Fruit fly (Drosophila melanogaster) whole organism, embryonic: Measurements from ENCODE around the gene Cnot4.

Experiments used
- Ada2b ChIP-seq: fragments of 200-800 bp; sonication (Bioruptor generic); IDR thresholded peaks from 2 replicates; pipeline ENCODE4 v1.3.6; 2022; ENCODE audit warnings: missing biosample characterization, missing genetic modification characterization
- Bgb ChIP-seq: fragments of 200-800 bp; sonication (Bioruptor generic); IDR thresholded peaks from 2 replicates; pipeline ENCODE4 v1.3.6; 2022; ENCODE audit warnings: missing biosample characterization, missing genetic modification characterization; ENCODE audit not compliant: partially characterized antibody
- CG10959 ChIP-seq: fragments of 200-800 bp; sonication (Bioruptor generic); IDR thresholded peaks from 2 replicates; pipeline ENCODE4 v1.3.6; 2022; ENCODE audit warnings: missing biosample characterization, missing genetic modification characterization
- CG11247 ChIP-seq: fragments of 200-800 bp; sonication (Bioruptor generic); IDR thresholded peaks from 2 replicates; pipeline ENCODE4 v1.3.6; 2022; ENCODE audit warnings: missing biosample characterization, missing genetic modification characterization
- CG12299 ChIP-seq: fragments of 200-800 bp; sonication (Bioruptor generic); optimal IDR thresholded peaks from 2 replicates; lab custom pipeline; 2018; ENCODE audit warnings: missing biosample characterization, mild to moderate bottlenecking, missing genetic modification characterization
- CG12744 ChIP-seq: fragments of 200-800 bp; sonication (Bioruptor generic); optimal IDR thresholded peaks from 2 replicates; lab custom pipeline; 2016; ENCODE audit warnings: missing biosample characterization, missing genetic modification characterization
- CG14441 ChIP-seq: fragments of 200-800 bp; sonication (Bioruptor generic); IDR thresholded peaks from 2 replicates; pipeline ENCODE4 v1.3.6; 2022; ENCODE audit warnings: missing biosample characterization, missing genetic modification characterization
- CG1529 ChIP-seq: fragments of 200-800 bp; sonication (Bioruptor generic); optimal IDR thresholded peaks from 3 replicates; lab custom pipeline; 2018; ENCODE audit warnings: missing biosample characterization, missing genetic modification characterization
- CG17186 ChIP-seq: fragments of 200-800 bp; sonication (Bioruptor generic); optimal IDR thresholded peaks from 3 replicates; lab custom pipeline; 2017; ENCODE audit warnings: missing biosample characterization, missing genetic modification reagents, missing genetic modification characterization
- CG17359 ChIP-seq: fragments of 200-800 bp; sonication (Bioruptor generic); optimal IDR thresholded peaks from 3 replicates; lab custom pipeline; 2018; ENCODE audit warnings: missing biosample characterization, mild to moderate bottlenecking, missing genetic modification characterization, moderate library complexity
- CG17912 ChIP-seq: fragments of 200-800 bp; sonication (Bioruptor generic); optimal IDR thresholded peaks from 2 replicates; lab custom pipeline; 2018; ENCODE audit warnings: missing biosample characterization, mild to moderate bottlenecking, missing genetic modification characterization
- CG2889 ChIP-seq: fragments of 200-800 bp; sonication (Bioruptor generic); IDR thresholded peaks from 3 replicates; pipeline ENCODE4 v1.3.6; 2022; ENCODE audit warnings: missing biosample characterization, missing genetic modification characterization
- CG3065 ChIP-seq: fragments of 200-800 bp; sonication (Bioruptor generic); optimal IDR thresholded peaks from 2 replicates; lab custom pipeline; 2016; ENCODE audit warnings: missing biosample characterization, missing genetic modification characterization
- CG3281 ChIP-seq: fragments of 200-800 bp; sonication (Bioruptor generic); optimal IDR thresholded peaks from 3 replicates; lab custom pipeline; 2017; ENCODE audit warnings: missing biosample characterization, mild to moderate bottlenecking, missing genetic modification characterization
- CG3407 ChIP-seq: fragments of 200-800 bp; sonication (Bioruptor generic); optimal IDR thresholded peaks from 2 replicates; lab custom pipeline; 2018; ENCODE audit warnings: missing biosample characterization, mild to moderate bottlenecking, missing genetic modification characterization
- CG4730 ChIP-seq: fragments of 200-800 bp; sonication (Bioruptor generic); IDR thresholded peaks from 2 replicates; pipeline ENCODE4 v1.3.6; 2022; ENCODE audit warnings: missing biosample characterization, missing genetic modification characterization
- CG5953 ChIP-seq: fragments of 200-800 bp; sonication (Bioruptor generic); IDR thresholded peaks from 2 replicates; pipeline ENCODE4 v1.3.6; 2022; ENCODE audit warnings: missing biosample characterization, missing genetic modification characterization
- CG6654 ChIP-seq: fragments of 200-800 bp; sonication (Bioruptor generic); optimal IDR thresholded peaks from 2 replicates; lab custom pipeline; 2017; ENCODE audit warnings: missing biosample characterization, mild to moderate bottlenecking, missing genetic modification characterization
- CG8281 ChIP-seq: fragments of 200-800 bp; sonication (Bioruptor generic); optimal IDR thresholded peaks from 2 replicates; lab custom pipeline; 2018; ENCODE audit warnings: missing biosample characterization, mild to moderate bottlenecking, missing genetic modification characterization, moderate library complexity
- CG8478 ChIP-seq: fragments of >200 bp; optimal IDR thresholded peaks from 2 replicates; lab custom pipeline; 2018
- CG8765 ChIP-seq: fragments of 200-800 bp; sonication (Bioruptor generic); IDR thresholded peaks from 2 replicates; pipeline ENCODE4 v1.3.6; 2022; ENCODE audit warnings: missing biosample characterization, missing genetic modification characterization
- CG9215 ChIP-seq: fragments of 200-800 bp; sonication (Bioruptor generic); IDR thresholded peaks from 2 replicates; pipeline ENCODE4 v1.3.6; 2022; ENCODE audit warnings: missing biosample characterization, missing genetic modification characterization
- Chrac-16 ChIP-seq: fragments of 200-800 bp; sonication (Bioruptor generic); optimal IDR thresholded peaks from 3 replicates; lab custom pipeline; 2016; ENCODE audit warnings: missing biosample characterization, missing genetic modification characterization
- D ChIP-seq, 2 experiments: fragments of 200-800 bp in 1 of 2; fragments of >200 bp in 1 of 2; sonication (Bioruptor generic) in 1 of 2; optimal IDR thresholded peaks; 2 replicates in 1 of 2; 3 replicates in 1 of 2; lab custom pipeline; 2017; ENCODE audit warnings: mild to moderate bottlenecking in 1 of 2, missing biosample characterization in 1 of 2, missing genetic modification characterization in 1 of 2, missing genetic modification reagents in 1 of 2
- Dref ChIP-seq: fragments of 200-800 bp; sonication (Bioruptor generic); IDR thresholded peaks from 2 replicates; pipeline ENCODE4 v1.3.6; 2022; ENCODE audit warnings: missing biosample characterization, missing genetic modification characterization
- ERR ChIP-seq: fragments of 200-800 bp; sonication (Bioruptor generic); optimal IDR thresholded peaks from 2 replicates; lab custom pipeline; 2016; ENCODE audit warnings: missing biosample characterization, missing genetic modification characterization
- Ets65A ChIP-seq: fragments of 200-800 bp; sonication (Bioruptor generic); peaks from one replicate; lab custom pipeline; 2016; ENCODE audit warnings: missing biosample characterization, missing genetic modification characterization
- HmgD ChIP-seq: fragments of 200-800 bp; sonication (Bioruptor generic); optimal IDR thresholded peaks from 3 replicates; lab custom pipeline; 2016; ENCODE audit warnings: missing biosample characterization, missing genetic modification characterization
- MBD-R2 ChIP-seq: fragments of 200-800 bp; sonication (Bioruptor generic); IDR thresholded peaks from 2 replicates; pipeline ENCODE4 v1.3.6; 2022; ENCODE audit warnings: missing biosample characterization, missing genetic modification characterization
- Nf-YC ChIP-seq: fragments of 200-800 bp; optimal IDR thresholded peaks from 3 replicates; lab custom pipeline; 2019; ENCODE audit warnings: missing biosample characterization, mild to moderate bottlenecking, missing genetic modification characterization, moderate library complexity
- Ptx1 ChIP-seq: fragments of 200-800 bp; sonication (Bioruptor generic); IDR thresholded peaks from 2 replicates; pipeline ENCODE4 v1.3.6; 2022; ENCODE audit warnings: missing biosample characterization, missing genetic modification characterization
- Sry-δ ChIP-seq: fragments of 200-800 bp; sonication (Bioruptor generic); optimal IDR thresholded peaks from 2 replicates; lab custom pipeline; 2016; ENCODE audit warnings: missing biosample characterization, missing genetic modification characterization
- Vsx1 ChIP-seq: fragments of 200-800 bp; sonication (Bioruptor generic); optimal IDR thresholded peaks from 2 replicates; lab custom pipeline; 2017; ENCODE audit warnings: missing biosample characterization, mild to moderate bottlenecking, missing genetic modification characterization, missing genetic modification reagents
- ash1 ChIP-seq: fragments of 200-800 bp; sonication (Bioruptor generic); optimal IDR thresholded peaks from 2 replicates; lab custom pipeline; 2018; ENCODE audit warnings: missing biosample characterization, mild to moderate bottlenecking, missing genetic modification characterization
- ato ChIP-seq: fragments of 200-800 bp; sonication (Bioruptor generic); IDR thresholded peaks from 2 replicates; pipeline ENCODE4 v1.3.6; 2022; ENCODE audit warnings: missing biosample characterization, missing genetic modification characterization; ENCODE audit not compliant: partially characterized antibody
- bab2 ChIP-seq: fragments of 200-800 bp; sonication (Bioruptor generic); optimal IDR thresholded peaks from 2 replicates; lab custom pipeline; 2016; ENCODE audit warnings: missing biosample characterization, missing genetic modification characterization
- ci ChIP-seq: fragments of 200-800 bp; sonication (Bioruptor generic); IDR thresholded peaks from 3 replicates; pipeline ENCODE4 v1.3.6; 2022; ENCODE audit warnings: missing biosample characterization, missing genetic modification characterization
- fd96Cb ChIP-seq: fragments of 200-800 bp; sonication (Bioruptor generic); optimal IDR thresholded peaks from 2 replicates; lab custom pipeline; 2018; ENCODE audit warnings: missing biosample characterization, mild to moderate bottlenecking, missing genetic modification characterization, moderate library complexity
- gcm ChIP-seq: fragments of 200-800 bp; sonication (Bioruptor generic); optimal IDR thresholded peaks from 2 replicates; lab custom pipeline; 2019; ENCODE audit warnings: missing biosample characterization, mild to moderate bottlenecking, missing genetic modification characterization, moderate library complexity
- grn ChIP-seq: fragments of 200-800 bp; sonication (Bioruptor generic); optimal IDR thresholded peaks from 3 replicates; lab custom pipeline; 2017; ENCODE audit warnings: missing biosample characterization, missing genetic modification characterization
- her ChIP-seq: fragments of 200-800 bp; sonication (Bioruptor generic); optimal IDR thresholded peaks from 2 replicates; lab custom pipeline; 2016; ENCODE audit warnings: missing biosample characterization, missing genetic modification characterization
- hth ChIP-seq: fragments of >200 bp; optimal IDR thresholded peaks from 2 replicates; lab custom pipeline; 2017; ENCODE audit warnings: inconsistent platforms
- lilli ChIP-seq: fragments of 200-800 bp; sonication (Bioruptor generic); optimal IDR thresholded peaks from 3 replicates; lab custom pipeline; 2016; ENCODE audit warnings: missing biosample characterization, missing genetic modification characterization
- lov ChIP-seq, 2 experiments: fragments of 200-800 bp in 1 of 2; fragments of >200 bp in 1 of 2; sonication (Bioruptor generic) in 1 of 2; IDR thresholded peaks in 1 of 2; optimal IDR thresholded peaks in 1 of 2; 2 replicates in 1 of 2; 3 replicates in 1 of 2; pipeline versions ENCODE4 v1.3.6 to Lab custom; 2017 to 2022; ENCODE audit warnings: missing biosample characterization in 1 of 2, missing genetic modification characterization in 1 of 2
- mam ChIP-seq: fragments of 200-800 bp; sonication (Bioruptor generic); optimal IDR thresholded peaks from 3 replicates; lab custom pipeline; 2016; ENCODE audit warnings: missing biosample characterization, missing genetic modification characterization
- mirr ChIP-seq: fragments of 200-800 bp; sonication (Bioruptor generic); optimal IDR thresholded peaks from 3 replicates; lab custom pipeline; 2018; ENCODE audit warnings: missing biosample characterization, mild to moderate bottlenecking, missing genetic modification characterization
- shn ChIP-seq: fragments of 200-800 bp; sonication (Bioruptor generic); optimal IDR thresholded peaks from 3 replicates; lab custom pipeline; 2016; ENCODE audit warnings: missing biosample characterization, missing genetic modification characterization
- slbo ChIP-seq: fragments of 200-800 bp; sonication (Bioruptor generic); IDR thresholded peaks from 2 replicates; pipeline ENCODE4 v1.3.6; 2022; ENCODE audit warnings: missing biosample characterization, missing genetic modification characterization
- ssp ChIP-seq: fragments of 200-800 bp; sonication (Bioruptor generic); IDR thresholded peaks from 2 replicates; pipeline ENCODE4 v1.3.6; 2022; ENCODE audit warnings: missing biosample characterization, missing genetic modification characterization
- vfl ChIP-seq: fragments of 200-800 bp; sonication (Bioruptor generic); optimal IDR thresholded peaks from 2 replicates; lab custom pipeline; 2016; ENCODE audit warnings: missing biosample characterization, missing genetic modification characterization
- vvl ChIP-seq: fragments of 200-800 bp; sonication (Bioruptor generic); IDR thresholded peaks from 2 replicates; pipeline ENCODE4 v1.3.6; 2022; ENCODE audit warnings: missing biosample characterization, missing genetic modification characterization
- zfh2 ChIP-seq: fragments of 200-800 bp; sonication (Bioruptor generic); optimal IDR thresholded peaks from 2 replicates; lab custom pipeline; 2016; ENCODE audit warnings: missing biosample characterization, missing genetic modification characterization

Cnot4 gene

dm6 chr2L:10426534-10427048 lies 30.1 kb downstream of the Cnot4 start, which contains the start of the genes SmB and KdelR (continued):
- TF ChIP-seq CG14441 (GFP tag; lab: Robert Waterston, UW) (no peak), CG8478 (lab: Kevin White, UChicago) (no peak), CG4730 (GFP tag; lab: Robert Waterston, UW) (no peak), Ada2b (GFP tag; lab: Robert Waterston, UW) (no peak), vvl (GFP tag; lab: Robert Waterston, UW) (0 out of 2 replicates have a peak, but pooled peaks have one; percentile 6), CG2889 (GFP tag; lab: Robert Waterston, UW) (no peak), CG10959 (GFP tag; lab: Robert Waterston, UW) (no peak), CG8281 (tag; lab: Kevin White, UChicago) (no peak), CG11247 (GFP tag; lab: Robert Waterston, UW) (no peak), ERR (no peak), D (optimal IDR thresholded peaks at IDR 0.05; lab: Kevin White, UChicago) (no peak), D (GFP tag; optimal IDR thresholded peaks at IDR 0.05; lab: Kevin White, UChicago) (no peak), Sry-δ (GFP tag; lab: Kevin White, UChicago) (peak; percentile 89), CG3281 (no peak), gcm (GFP tag; lab: Kevin White, UChicago) (peak; percentile 40), CG1529 (GFP tag; lab: Kevin White, UChicago) (no peak), CG17186 (GFP tag; lab: Kevin White, UChicago) (peak; percentile 3), slbo (GFP tag; lab: Robert Waterston, UW) (peak; percentile 26; the same call in 1 of the 2 replicates), CG3065 (GFP tag; lab: Kevin White, UChicago) (no peak), ash1 (GFP tag; lab: Kevin White, UChicago) (no peak), CG8765 (no peak), vfl (GFP tag; lab: Kevin White, UChicago) (no peak), zfh2 (GFP tag; lab: Kevin White, UChicago) (no peak), Dref (GFP tag; lab: Robert Waterston, UW) (peak; percentile 80), CG9215 (GFP tag; lab: Robert Waterston, UW) (no peak), CG3407 (GFP tag; lab: Kevin White, UChicago) (no peak), mam (GFP tag; lab: Kevin White, UChicago) (no peak), MBD-R2 (peak; percentile 55), lilli (GFP tag; lab: Kevin White, UChicago) (peak; percentile 61), CG6654 (GFP tag; lab: Kevin White, UChicago) (no peak), hth (no peak), HmgD (GFP tag; lab: Kevin White, UChicago) (no peak), Vsx1 (GFP tag; lab: Kevin White, UChicago) (peak; percentile 69), mirr (GFP tag; lab: Kevin White, UChicago) (no peak), grn (GFP tag; lab: Kevin White, UChicago) (no peak), Bgb (GFP tag; lab: Robert Waterston, UW) (peak; percentile 80), Ptx1 (GFP tag; lab: Robert Waterston, UW) (no peak), CG5953 (GFP tag; lab: Robert Waterston, UW) (no peak), fd96Cb (tag; lab: Kevin White, UChicago) (no peak), shn (no peak), ato (GFP tag; lab: Robert Waterston, UW) (peak; percentile 68), CG17912 (GFP tag; lab: Kevin White, UChicago) (no peak), ci (GFP tag; lab: Robert Waterston, UW) (no peak), her (GFP tag; lab: Kevin White, UChicago) (no peak), bab2 (no peak), CG17359 (tag; lab: Kevin White, UChicago) (no peak), Ets65A (no peak), Chrac-16 (GFP tag; lab: Kevin White, UChicago) (peak; percentile 7), lov (optimal IDR thresholded peaks at IDR 0.05; lab: Kevin White, UChicago) (no peak), lov (GFP tag; IDR thresholded peaks at IDR 0.05; lab: Robert Waterston, UW) (no peak), Nf-YC (tag; lab: Kevin White, UChicago) (peak; percentile 60), CG12299 (tag; lab: Kevin White, UChicago) (no peak), ssp (GFP tag; lab: Robert Waterston, UW) (no peak; the same call in 1 of the 2 replicates), CG12744 (no peak)
